Fruit fly (Drosophila melanogaster): ENCODE measurements around the gene CG32365.

The CG32365 gene

dm6 chr3L:7827841-7828501 lies 40.9 kb upstream of the CG32365 start:
- no peak for TF ChIP-seq CG11762 (GFP tag; optimal IDR thresholded peaks at IDR 0.05; ENCODE audit: insufficient read depth)
- TF ChIP-seq svp (GFP tag), result peak; percentile 79
- peak; percentile 29 for TF ChIP-seq CG16779 (tag; optimal IDR thresholded peaks at IDR 0.05)
- TF ChIP-seq CG6808 (GFP tag; optimal IDR thresholded peaks at IDR 0.05), result no peak
- TF ChIP-seq CG11294 (GFP tag; IDR thresholded peaks at IDR 0.05), result no peak
- TF ChIP-seq CG6276 (GFP tag; optimal IDR thresholded peaks at IDR 0.05), result peak; percentile 53
- TF ChIP-seq esn (GFP tag; optimal IDR thresholded peaks at IDR 0.05), result no peak
- TF ChIP-seq fkh (GFP tag; optimal IDR thresholded peaks at IDR 0.05), result no peak
- peak; percentile 26 for TF ChIP-seq Lpt (GFP tag; optimal IDR thresholded peaks at IDR 0.05)
- no peak for TF ChIP-seq CG7368 (GFP tag; optimal IDR thresholded peaks at IDR 0.05)
- TF ChIP-seq Eip78C (GFP tag), result peak; percentile 39
- TF ChIP-seq Hr39 (GFP tag; optimal IDR thresholded peaks at IDR 0.05), result no peak
- TF ChIP-seq Blimp-1 (GFP tag; optimal IDR thresholded peaks at IDR 0.05), result peak; percentile 44
- peak; percentile 55 for TF ChIP-seq CG15336 (GFP tag; IDR thresholded peaks at IDR 0.05)
- TF ChIP-seq achi (GFP tag; optimal IDR thresholded peaks at IDR 0.05), result no peak
- TF ChIP-seq eg (GFP tag; IDR thresholded peaks at IDR 0.05), result 0 out of 3 replicates have a peak, but pooled peaks have one; percentile 49
- TF ChIP-seq CG8119 (GFP tag; IDR thresholded peaks at IDR 0.05), result peak; percentile 73; the same call in 2 of the 3 replicates
- TF ChIP-seq CG6854 (GFP tag; optimal IDR thresholded peaks at IDR 0.05), result peak; percentile 11
- no peak for TF ChIP-seq CG8632 (GFP tag; optimal IDR thresholded peaks at IDR 0.05)
- TF ChIP-seq CG6163 (GFP tag; IDR thresholded peaks at IDR 0.05), result peak; percentile 73; the same call in 2 of the 3 replicates
- peak; percentile 13 for TF ChIP-seq CG3919 (GFP tag; optimal IDR thresholded peaks at IDR 0.05)
- no peak for TF ChIP-seq CG34406 (GFP tag; optimal IDR thresholded peaks at IDR 0.05)
- no peak for TF ChIP-seq Gug (GFP tag; IDR thresholded peaks at IDR 0.05)

dm6 chr3L:7829609-7830008 lies 39.2 kb upstream of the CG32365 start:
- peak; percentile 65 for TF ChIP-seq svp (GFP tag)
- TF ChIP-seq achi (GFP tag; optimal IDR thresholded peaks at IDR 0.05), result no peak
- TF ChIP-seq Eip78C (GFP tag), result peak; percentile 3
- TF ChIP-seq esn (GFP tag; optimal IDR thresholded peaks at IDR 0.05), result no peak

dm6 chr3L:7830890-7831289 lies 38.0 kb upstream of the CG32365 start:
- TF ChIP-seq CG10631 (GFP tag; optimal IDR thresholded peaks at IDR 0.05) (no peak), CG3919 (GFP tag; optimal IDR thresholded peaks at IDR 0.05) (peak; percentile 17), Sox102F (GFP tag; optimal IDR thresholded peaks at IDR 0.05) (no peak)

- TF ChIP-seq CG8119 (GFP tag; IDR thresholded peaks at IDR 0.05), result no peak
- no peak for TF ChIP-seq achi (GFP tag; optimal IDR thresholded peaks at IDR 0.05)
- no peak for TF ChIP-seq Eip75B (GFP tag; optimal IDR thresholded peaks at IDR 0.05)
- TF ChIP-seq cyc (GFP tag; optimal IDR thresholded peaks at IDR 0.05), result no peak
- no peak for TF ChIP-seq CG8632 (GFP tag; optimal IDR thresholded peaks at IDR 0.05)
- TF ChIP-seq CG11762 (GFP tag; optimal IDR thresholded peaks at IDR 0.05; ENCODE audit: insufficient read depth), result no peak
- no peak for TF ChIP-seq CG7368 (GFP tag; optimal IDR thresholded peaks at IDR 0.05)
- no peak for TF ChIP-seq CG32006 (GFP tag; optimal IDR thresholded peaks at IDR 0.05)
- no peak for TF ChIP-seq acj6 (GFP tag; optimal IDR thresholded peaks at IDR 0.05)
- TF ChIP-seq CG8319 (GFP tag; optimal IDR thresholded peaks at IDR 0.05), result no peak
These were observed 37.0 kb upstream of the CG32365 start for dm6 chr3L:7831891-7832290.

- TF ChIP-seq CG10631 (GFP tag; optimal IDR thresholded peaks at IDR 0.05) (no peak), Sox15 (GFP tag; optimal IDR thresholded peaks at IDR 0.05) (no peak), CG6276 (GFP tag; optimal IDR thresholded peaks at IDR 0.05) (peak; percentile 17), CG11902 (GFP tag; optimal IDR thresholded peaks at IDR 0.05) (no peak), CG3032 (tag; optimal IDR thresholded peaks at IDR 0.05) (no peak), CG8119 (GFP tag; IDR thresholded peaks at IDR 0.05) (0 out of 3 replicates have a peak, but pooled peaks have one; percentile 24), Blimp-1 (GFP tag; optimal IDR thresholded peaks at IDR 0.05) (no peak), ss (GFP tag; optimal IDR thresholded peaks at IDR 0.05) (no peak), CG8319 (GFP tag; optimal IDR thresholded peaks at IDR 0.05) (no peak), svp (GFP tag) (peak; percentile 51), Hr39 (GFP tag; optimal IDR thresholded peaks at IDR 0.05) (no peak), fkh (GFP tag; optimal IDR thresholded peaks at IDR 0.05) (no peak), CG4318 (GFP tag; optimal IDR thresholded peaks at IDR 0.05) (peak; percentile 23), CG15336 (GFP tag; IDR thresholded peaks at IDR 0.05) (0 out of 2 replicates have a peak, but pooled peaks have one; percentile 35), CG34406 (GFP tag; optimal IDR thresholded peaks at IDR 0.05) (no peak), Hr4 (GFP tag; optimal IDR thresholded peaks at IDR 0.05) (no peak), Sox102F (GFP tag; optimal IDR thresholded peaks at IDR 0.05) (no peak), vri (GFP tag; optimal IDR thresholded peaks at IDR 0.05) (no peak), Ets21C (GFP tag; optimal IDR thresholded peaks at IDR 0.05) (no peak), CG11762 (GFP tag; optimal IDR thresholded peaks at IDR 0.05; ENCODE audit: insufficient read depth) (no peak), pdm3 (GFP tag; optimal IDR thresholded peaks at IDR 0.05) (no peak), Eip78C (GFP tag) (peak; percentile 41), CG32006 (GFP tag; optimal IDR thresholded peaks at IDR 0.05) (peak; percentile 29), Ets96B (tag; optimal IDR thresholded peaks at IDR 0.05) (no peak)
These were observed 35.6 kb upstream of the CG32365 start for dm6 chr3L:7833278-7833677.
